Worm (Caenorhabditis elegans) whole organism, L1 larva: ENCODE data around the gene F58D12.3.

Experiments
- alr-1 ChIP-seq: fragments of 200-800 bp; sonication (Bioruptor generic); optimal IDR thresholded peaks from 2 replicates; lab custom pipeline; 2018; ENCODE audit warnings: borderline replicate concordance, mild to moderate bottlenecking, missing genetic modification characterization, missing compliant biosample characterization
- aly-2 ChIP-seq: fragments of 150-350 bp; optimal IDR thresholded peaks from 2 replicates; lab custom pipeline; 2014; ENCODE audit warnings: missing biosample characterization, missing genetic modification characterization
- ama-1 ChIP-seq: fragments of 150-350 bp; optimal IDR thresholded peaks from 2 replicates; lab custom pipeline; 2014
- blmp-1 ChIP-seq: fragments of 150-350 bp; optimal IDR thresholded peaks from 2 replicates; lab custom pipeline; 2014; ENCODE audit warnings: missing biosample characterization, missing genetic modification characterization
- ceh-8 ChIP-seq: fragments of 200-800 bp; sonication (Bioruptor generic); optimal IDR thresholded peaks from 2 replicates; lab custom pipeline; 2018; ENCODE audit warnings: mild to moderate bottlenecking, missing genetic modification characterization, moderate library complexity, missing compliant biosample characterization
- ceh-90 ChIP-seq: sonication (generic microtip); optimal IDR thresholded peaks from 2 replicates; lab custom pipeline; 2016; ENCODE audit warnings: missing genetic modification characterization, missing compliant biosample characterization
- dsc-1 ChIP-seq: sonication (generic microtip); optimal IDR thresholded peaks from 2 replicates; lab custom pipeline; 2016; ENCODE audit warnings: mild to moderate bottlenecking, missing genetic modification characterization, missing compliant biosample characterization
- efl-1 ChIP-seq, 4 experiments: fragments of 150-350 bp; optimal IDR thresholded peaks in 3 of 4; peaks in 1 of 4; 1 replicate in 1 of 4; 2 replicates in 3 of 4; lab custom pipeline; 2014; ENCODE audit warnings: missing biosample characterization in 2 of 4, missing genetic modification characterization in 2 of 4, missing genetic modification reagents in 2 of 4
- egl-13 ChIP-seq: sonication (generic microtip); optimal IDR thresholded peaks from 2 replicates; lab custom pipeline; 2016; ENCODE audit warnings: missing genotype, missing genetic modification reagents, missing genetic modification characterization, missing compliant biosample characterization
- egl-27 ChIP-seq, 2 experiments: fragments of 150-350 bp in 1 of 2; sonication (generic microtip); optimal IDR thresholded peaks; 3 replicates each; lab custom pipeline; 2017 to 2018; ENCODE audit warnings: missing biosample characterization in 2 of 2, missing genetic modification characterization in 2 of 2, missing genetic modification reagents in 2 of 2
- elt-2 ChIP-seq: sonication (generic microtip); optimal IDR thresholded peaks from 2 replicates; lab custom pipeline; 2016; ENCODE audit warnings: missing genetic modification characterization, mild to moderate bottlenecking, inconsistent platforms, missing compliant biosample characterization, missing genetic modification reagents
- ets-5 ChIP-seq: fragments of 200-800 bp; sonication (Bioruptor generic); IDR thresholded peaks from 2 replicates; pipeline ENCODE4 v1.3.6; 2022; ENCODE audit warnings: missing genetic modification characterization, missing compliant biosample characterization
- fkh-10 ChIP-seq: sonication (generic microtip); optimal IDR thresholded peaks from 2 replicates; lab custom pipeline; 2017; ENCODE audit warnings: missing biosample characterization, missing genetic modification reagents, missing genetic modification characterization
- fos-1 ChIP-seq: fragments of 150-350 bp; optimal IDR thresholded peaks from 2 replicates; lab custom pipeline; 2014; ENCODE audit warnings: missing biosample characterization, missing genetic modification characterization
- grh-1 ChIP-seq: fragments of 200-800 bp; sonication (Bioruptor generic); IDR thresholded peaks from 2 replicates; pipeline ENCODE4 v1.3.6; 2022; ENCODE audit warnings: missing genetic modification reagents, missing genetic modification characterization, missing compliant biosample characterization
- hpl-2 ChIP-seq: fragments of 150-350 bp; optimal IDR thresholded peaks from 2 replicates; lab custom pipeline; 2014; ENCODE audit warnings: missing biosample characterization, missing genetic modification reagents, missing genetic modification characterization
- lin-14 ChIP-seq: fragments of 200-800 bp; sonication (Bioruptor generic); optimal IDR thresholded peaks from 2 replicates; lab custom pipeline; 2018; ENCODE audit warnings: mild to moderate bottlenecking, missing genetic modification characterization, moderate library complexity, missing compliant biosample characterization
- lin-15B ChIP-seq: fragments of 150-350 bp; sonication (generic microtip); optimal IDR thresholded peaks from 3 replicates; lab custom pipeline; 2014; ENCODE audit warnings: missing biosample characterization, missing genetic modification characterization
- lin-35 ChIP-seq, 2 experiments: fragments of 150-350 bp; optimal IDR thresholded peaks; 2 replicates each; lab custom pipeline; 2014; ENCODE audit warnings: missing biosample characterization in 2 of 2, missing genetic modification characterization in 2 of 2, missing genetic modification reagents in 2 of 2
- lsy-2 ChIP-seq, 2 experiments: fragments of 150-350 bp; optimal IDR thresholded peaks; 2 replicates each; lab custom pipeline; 2014; ENCODE audit warnings: missing biosample characterization in 2 of 2, missing genetic modification characterization in 2 of 2
- mab-9 ChIP-seq: fragments of 200-800 bp; sonication (Bioruptor generic); IDR thresholded peaks from 2 replicates; pipeline ENCODE4 v1.3.6; 2022; ENCODE audit warnings: missing genetic modification reagents, missing genetic modification characterization, missing compliant biosample characterization
- nhr-19 ChIP-seq: fragments of 200-800 bp; sonication (Bioruptor generic); conservative IDR thresholded peaks from 2 replicates; pipeline ENCODE4 v1.3.6; 2022; ENCODE audit warnings: missing genetic modification characterization, missing compliant biosample characterization
- nhr-20 ChIP-seq: sonication (generic microtip); optimal IDR thresholded peaks from 2 replicates; lab custom pipeline; 2016; ENCODE audit warnings: mild to moderate bottlenecking, missing genetic modification characterization, missing compliant biosample characterization
- rnt-1 ChIP-seq: sonication (generic microtip); optimal IDR thresholded peaks from 2 replicates; lab custom pipeline; 2016; ENCODE audit warnings: mild to moderate bottlenecking, missing genetic modification characterization, moderate library complexity, missing compliant biosample characterization
- skn-1 ChIP-seq: fragments of 150-350 bp; optimal IDR thresholded peaks from 2 replicates; lab custom pipeline; 2014; ENCODE audit warnings: missing biosample characterization, missing genetic modification characterization
- snpc-4 ChIP-seq: fragments of 150-350 bp; optimal IDR thresholded peaks from 2 replicates; lab custom pipeline; 2014; ENCODE audit warnings: missing biosample characterization, missing genetic modification characterization
- sox-4 ChIP-seq: sonication (generic microtip); optimal IDR thresholded peaks from 2 replicates; lab custom pipeline; 2016; ENCODE audit warnings: missing genetic modification characterization, missing compliant biosample characterization
- sptf-1 ChIP-seq: fragments of 150-350 bp; optimal IDR thresholded peaks from 2 replicates; lab custom pipeline; 2014; ENCODE audit warnings: missing biosample characterization, missing genetic modification characterization
- swsn-7 ChIP-seq: sonication (generic microtip); optimal IDR thresholded peaks from 2 replicates; lab custom pipeline; 2016; ENCODE audit warnings: missing genetic modification characterization, missing compliant biosample characterization
- unc-62 ChIP-seq: fragments of 150-350 bp; optimal IDR thresholded peaks from 2 replicates; lab custom pipeline; 2014; ENCODE audit warnings: missing biosample characterization, missing genetic modification reagents, missing genetic modification characterization
- xbp-1 ChIP-seq: sonication (generic microtip); optimal IDR thresholded peaks from 2 replicates; lab custom pipeline; 2016; ENCODE audit warnings: missing genetic modification characterization, missing compliant biosample characterization

Gene F58D12.3

ce11 chrV:14013638-14014037, 44.0 kb upstream of the F58D12.3 start:
- TF ChIP-seq elt-2 (tag; lab: Kevin White, UChicago) (no peak), efl-1 (optimal IDR thresholded peaks at IDR 0.05; lab: Kevin White, UChicago) (no peak), efl-1 (GFP tag; optimal IDR thresholded peaks at IDR 0.05 in 1 of 2; lab: Kevin White, UChicago) (peak in 1 of 2 experiments; percentile 71)

DNA sequence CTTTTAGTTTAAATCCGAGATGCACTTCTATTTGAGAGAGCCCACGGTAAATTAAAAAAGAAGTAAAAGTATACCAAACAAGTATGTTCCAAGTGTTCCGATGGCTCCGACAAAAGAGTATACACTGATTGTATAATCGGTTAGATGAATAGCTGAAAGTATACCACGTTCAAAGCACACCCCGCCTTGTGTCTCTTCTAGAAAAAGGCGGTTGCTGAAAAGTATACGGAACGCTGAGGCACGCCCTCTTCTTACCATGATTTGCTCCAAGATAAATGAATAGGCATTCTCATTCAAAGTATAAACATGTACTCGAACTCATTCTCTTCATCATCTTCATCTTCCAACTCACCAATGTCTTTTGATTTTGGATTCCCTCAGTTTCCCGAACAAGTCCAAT, 43.2 kb upstream of the F58D12.3 start, which contains the start of gene end-3:
Gene end-3, plus strand, starts transcription at position 301 of the 400 bp plus-strand sequence.
- TF ChIP-seq rnt-1 (tag; lab: Kevin White, UChicago) (no peak), swsn-7 (tag; lab: Kevin White, UChicago) (no peak), fos-1 (tag; lab: Kevin White, UChicago) (no peak), lin-35 (GFP tag; optimal IDR thresholded peaks at IDR 0.05; lab: Kevin White, UChicago) (no peak), fkh-10 (GFP tag; lab: Kevin White, UChicago) (no peak), nhr-20 (tag; lab: Kevin White, UChicago) (no peak), mab-9 (GFP tag; lab: Robert Waterston, UW) (no peak), aly-2 (tag; lab: Kevin White, UChicago) (no peak), grh-1 (GFP tag; lab: Robert Waterston, UW) (no peak)

- TF ChIP-seq egl-27 (tag; optimal IDR thresholded peaks at IDR 0.05; lab: Kevin White, UChicago) (no peak), ama-1 (lab: Kevin White, UChicago) (no peak), unc-62 (GFP tag; lab: Kevin White, UChicago) (no peak), lin-14 (GFP tag; lab: Kevin White, UChicago) (no peak), xbp-1 (tag; lab: Kevin White, UChicago) (no peak), lin-15B (no peak), hpl-2 (GFP tag; lab: Kevin White, UChicago) (no peak)
- TF ChIP-seq, all 84 proteins: peak for 0
Observed at ce11 chrV:14017476-14017875, 40.2 kb upstream of the F58D12.3 start, which contains the start of gene srh-308. Gene srh-308 (minus strand): TSS chrV:14017576.

DNA sequence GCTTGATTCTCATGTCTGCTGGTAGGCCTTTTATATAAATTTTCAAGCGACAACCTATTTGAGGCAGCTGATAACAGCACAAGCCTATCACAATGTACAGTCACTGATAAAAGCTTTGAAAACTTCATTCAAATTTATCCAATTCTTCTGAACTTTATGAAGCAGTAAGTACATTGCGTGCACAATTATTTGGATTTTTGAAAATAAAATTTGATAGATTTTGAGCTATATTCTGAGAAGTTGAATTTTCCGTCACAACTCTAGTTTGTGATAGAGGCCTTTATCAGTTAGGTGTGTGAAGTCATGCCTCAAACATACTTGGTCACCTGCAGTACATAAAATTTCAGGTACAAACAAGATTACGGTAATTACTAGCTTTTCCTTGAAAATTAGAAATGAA, 39.0 kb upstream of the F58D12.3 start, which contains the start of the genes mtl-2 and T08G5.1:
Gene mtl-2, minus strand, starts transcription at position 34 of the 400 bp plus-strand sequence.
Gene T08G5.1, plus strand, starts transcription at position 127 of the 400 bp plus-strand sequence.
- TF ChIP-seq snpc-4 (tag; lab: Kevin White, UChicago) (no peak), efl-1 (optimal IDR thresholded peaks at IDR 0.05; lab: Kevin White, UChicago) (no peak), efl-1 (GFP tag; optimal IDR thresholded peaks at IDR 0.05 in 1 of 2; lab: Kevin White, UChicago) (peak in 1 of 2 experiments; percentile 68), dsc-1 (tag; lab: Kevin White, UChicago) (no peak), nhr-19 (GFP tag; lab: Robert Waterston, UW) (no peak), egl-13 (tag; lab: Kevin White, UChicago) (no peak), elt-2 (tag; lab: Kevin White, UChicago) (peak; percentile 61), skn-1 (tag; lab: Kevin White, UChicago) (no peak)
- TF ChIP-seq, all 84 proteins: peak for 2

DNA sequence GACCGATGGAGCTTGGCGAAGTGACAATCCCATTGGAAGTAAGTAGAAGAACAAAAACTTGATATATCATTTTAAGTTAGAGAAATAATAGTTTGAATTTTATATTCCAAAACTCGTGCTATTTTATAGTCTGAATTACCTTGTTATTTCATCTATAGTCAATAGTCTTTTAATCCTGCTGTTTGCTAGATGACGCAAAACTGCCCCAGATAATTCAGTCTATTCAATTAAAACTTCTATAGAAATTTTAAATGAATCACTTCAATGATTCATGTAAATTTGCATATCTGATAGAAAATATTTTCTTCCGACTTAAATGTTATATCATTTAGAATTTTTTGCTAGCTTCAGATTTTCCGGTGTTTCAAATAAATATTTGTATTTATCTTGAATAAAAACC, 34.6 kb upstream of the F58D12.3 start, which contains the start of gene T08G5.15:
Gene T08G5.15, minus strand, starts transcription at position 101 of the 400 bp plus-strand sequence.
- TF ChIP-seq sox-4 (tag; lab: Kevin White, UChicago) (peak; percentile 21), blmp-1 (tag; lab: Kevin White, UChicago) (no peak)
- TF ChIP-seq, all 84 proteins: peak for 1

- TF ChIP-seq ceh-90 (tag; lab: Kevin White, UChicago): no peak
- TF ChIP-seq skn-1 (tag; lab: Kevin White, UChicago): no peak
- TF ChIP-seq elt-2 (tag; lab: Kevin White, UChicago): no peak
- no peak for TF ChIP-seq lsy-2 (tag; optimal IDR thresholded peaks at IDR 0.05; lab: Kevin White, UChicago)
- TF ChIP-seq ets-5 (GFP tag; lab: Robert Waterston, UW): no peak
- TF ChIP-seq swsn-7 (tag; lab: Kevin White, UChicago): no peak
- no peak for TF ChIP-seq sptf-1 (tag; lab: Kevin White, UChicago)
- no peak for TF ChIP-seq ceh-8 (GFP tag; lab: Kevin White, UChicago)
- TF ChIP-seq alr-1 (tag; lab: Kevin White, UChicago): no peak
Observed at ce11 chrV:14026194-14026593, 31.4 kb upstream of the F58D12.3 start, which contains the start of gene T08G5.2. Gene T08G5.2 (minus strand): TSS chrV:14026294.
